Worm (Caenorhabditis elegans) whole organism, midembryonic: Measurements from ENCODE around the gene col-113.

Experiments used
- ref-1 ChIP-seq: fragments of 200-800 bp; sonication (Bioruptor generic); conservative IDR thresholded peaks from 2 replicates; pipeline ENCODE4 v1.3.6; 2022; ENCODE audit warnings: missing genetic modification reagents, missing genetic modification characterization, missing compliant biosample characterization
- ztf-23 ChIP-seq: fragments of 200-800 bp; sonication (Bioruptor generic); IDR thresholded peaks from 2 replicates; pipeline ENCODE4 v1.3.6; 2022; ENCODE audit warnings: missing genetic modification reagents, missing genetic modification characterization, missing compliant biosample characterization
- ztf-29 ChIP-seq: fragments of 200-800 bp; sonication (Bioruptor generic); IDR thresholded peaks from 2 replicates; pipeline ENCODE4 v1.3.6; 2022; ENCODE audit warnings: missing genetic modification reagents, missing genetic modification characterization, missing compliant biosample characterization

DNA sequence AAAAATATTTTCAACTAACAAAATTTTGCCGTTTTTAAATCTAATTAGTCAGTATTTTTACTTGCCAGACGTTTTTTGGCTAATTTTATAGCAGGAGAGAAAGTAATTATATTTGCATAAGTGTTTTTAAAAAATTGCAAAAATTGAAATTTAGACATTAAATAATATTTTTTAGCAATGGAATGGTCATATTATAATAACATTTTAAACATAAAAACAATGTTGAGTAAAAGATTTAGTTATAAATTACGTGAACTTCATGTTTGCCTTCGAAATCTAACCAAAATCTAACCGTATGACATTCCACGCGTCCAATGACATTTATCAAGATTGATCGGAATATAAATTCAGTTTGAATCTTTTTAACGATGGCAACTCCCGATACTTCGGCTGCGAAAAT, 2.0 kb upstream of the col-113 start, which contains the start of gene C34D4.2:
- no peak for TF ChIP-seq ref-1 (GFP tag; lab: Robert Waterston, UW)
- no peak for TF ChIP-seq ztf-29 (GFP tag; lab: Robert Waterston, UW)
- no peak for TF ChIP-seq ztf-23
